Fruit fly (Drosophila melanogaster): ENCODE data around the gene CG43060.
"Not testable (repeated sequence)": the region's sequence is repeated elsewhere in the genome, so short reads cannot be mapped to it uniquely, and the experiment has no call there.

The CG43060 gene

dm6 chr3R:8049373-8049772 lies 8.3 kb downstream of the CG43060 start, which contains the start of gene CG43061:
TSS of gene CG43061 (plus strand) at chr3R:8049673.
- not testable (repeated sequence) for TF ChIP-seq cnc (optimal IDR thresholded peaks at IDR 0.05); CG14711 (tag; optimal IDR thresholded peaks at IDR 0.05); CG1620 (GFP tag; optimal IDR thresholded peaks at IDR 0.05)

dm6 chr3R:8058984-8059383 lies 18.0 kb downstream of the CG43060 start, which contains the start of gene mAChR-B:
TSS of gene mAChR-B (plus strand) at chr3R:8059284.
- TF ChIP-seq toe (GFP tag; optimal IDR thresholded peaks at IDR 0.05) (no peak), CG33017 (tag; optimal IDR thresholded peaks at IDR 0.05) (no peak), CG7045 (GFP tag; optimal IDR thresholded peaks at IDR 0.05) (no peak), pad (GFP tag; optimal IDR thresholded peaks at IDR 0.05) (no peak), tj (GFP tag; optimal IDR thresholded peaks at IDR 0.05) (no peak), cnc (optimal IDR thresholded peaks at IDR 0.05) (no peak), Crg-1 (GFP tag; optimal IDR thresholded peaks at IDR 0.05) (no peak), CG14711 (tag; optimal IDR thresholded peaks at IDR 0.05) (no peak), CG1620 (GFP tag; optimal IDR thresholded peaks at IDR 0.05) (no peak), CG11617 (GFP tag; optimal IDR thresholded peaks at IDR 0.05) (no peak), CG12768 (GFP tag; optimal IDR thresholded peaks at IDR 0.05) (no peak)

- TF ChIP-seq tj (GFP tag; optimal IDR thresholded peaks at IDR 0.05) (no peak), Crg-1 (GFP tag; optimal IDR thresholded peaks at IDR 0.05) (no peak), ovo (GFP tag; optimal IDR thresholded peaks at IDR 0.05) (no peak), Hr96 (GFP tag; optimal IDR thresholded peaks at IDR 0.05) (no peak), cnc (optimal IDR thresholded peaks at IDR 0.05) (no peak), CG33017 (tag; optimal IDR thresholded peaks at IDR 0.05) (no peak), bab1 (GFP tag; optimal IDR thresholded peaks at IDR 0.05) (no peak), CG7101 (tag; optimal IDR thresholded peaks at IDR 0.05) (no peak), CG11617 (GFP tag; optimal IDR thresholded peaks at IDR 0.05) (no peak)
Measured at dm6 chr3R:8072635-8073034, 31.6 kb downstream of the CG43060 start.

- no peak for TF ChIP-seq CG1620 (GFP tag; optimal IDR thresholded peaks at IDR 0.05)
- no peak for TF ChIP-seq ovo (GFP tag; optimal IDR thresholded peaks at IDR 0.05)
- TF ChIP-seq CG11617 (GFP tag; optimal IDR thresholded peaks at IDR 0.05): no peak
- no peak for TF ChIP-seq pad (GFP tag; optimal IDR thresholded peaks at IDR 0.05)
- TF ChIP-seq CG33017 (tag; optimal IDR thresholded peaks at IDR 0.05): no peak
- no peak for TF ChIP-seq Mnt (GFP tag; optimal IDR thresholded peaks at IDR 0.05)
- no peak for TF ChIP-seq CG14711 (tag; optimal IDR thresholded peaks at IDR 0.05)
- TF ChIP-seq CG5204 (GFP tag; optimal IDR thresholded peaks at IDR 0.05): no peak
- TF ChIP-seq CG7101 (tag; optimal IDR thresholded peaks at IDR 0.05): no peak
- TF ChIP-seq cnc (optimal IDR thresholded peaks at IDR 0.05): no peak
- no peak for TF ChIP-seq tj (GFP tag; optimal IDR thresholded peaks at IDR 0.05)
- no peak for TF ChIP-seq Hr96 (GFP tag; optimal IDR thresholded peaks at IDR 0.05)
- TF ChIP-seq cic (GFP tag; optimal IDR thresholded peaks at IDR 0.05): no peak
- no peak for TF ChIP-seq bab1 (GFP tag; optimal IDR thresholded peaks at IDR 0.05)
- no peak for TF ChIP-seq CG12768 (GFP tag; optimal IDR thresholded peaks at IDR 0.05)
- no peak for TF ChIP-seq Clk (GFP tag; optimal IDR thresholded peaks at IDR 0.05)
- no peak for TF ChIP-seq kay (GFP tag; ENCODE audit: borderline replicate concordance)
- no peak for TF ChIP-seq toe (GFP tag; optimal IDR thresholded peaks at IDR 0.05)
- no peak for TF ChIP-seq Crg-1 (GFP tag; optimal IDR thresholded peaks at IDR 0.05)
Measured at dm6 chr3R:8086952-8087351, 45.9 kb downstream of the CG43060 start, which contains the start of gene CG7910. TSS of gene CG7910 (plus strand) at chr3R:8087252.

dm6 chr3R:8093824-8094223 lies 52.8 kb downstream of the CG43060 start, which contains the start of gene CG7900:
TSS of gene CG7900 (plus strand) at chr3R:8094124.
- TF ChIP-seq CG11617 (GFP tag; optimal IDR thresholded peaks at IDR 0.05); cnc (optimal IDR thresholded peaks at IDR 0.05); Hr96 (GFP tag; optimal IDR thresholded peaks at IDR 0.05): not testable (repeated sequence)

dm6 chr3R:8105088-8105542 lies 64.1 kb downstream of the CG43060 start, which contains the start of gene puc:
TSS of gene puc (plus strand) at chr3R:8105332.
- no peak for TF ChIP-seq CG7045 (GFP tag; optimal IDR thresholded peaks at IDR 0.05)
- TF ChIP-seq Crg-1 (GFP tag; optimal IDR thresholded peaks at IDR 0.05): peak; percentile 27
- TF ChIP-seq CG7101 (tag; optimal IDR thresholded peaks at IDR 0.05): peak; percentile 60
- no peak for TF ChIP-seq Clk (GFP tag; optimal IDR thresholded peaks at IDR 0.05)
- peak; percentile 25 for TF ChIP-seq tj (GFP tag; optimal IDR thresholded peaks at IDR 0.05)
- peak; percentile 75 for TF ChIP-seq Mnt (GFP tag; optimal IDR thresholded peaks at IDR 0.05)
- TF ChIP-seq CG1620 (GFP tag; optimal IDR thresholded peaks at IDR 0.05): peak; percentile 63
- TF ChIP-seq CG12768 (GFP tag; optimal IDR thresholded peaks at IDR 0.05): peak; percentile 55
- peak; percentile 16 for TF ChIP-seq Hr96 (GFP tag; optimal IDR thresholded peaks at IDR 0.05)
- TF ChIP-seq pad (GFP tag; optimal IDR thresholded peaks at IDR 0.05): no peak
- TF ChIP-seq CG11617 (GFP tag; optimal IDR thresholded peaks at IDR 0.05): peak; percentile 33
- no peak for TF ChIP-seq CG14711 (tag; optimal IDR thresholded peaks at IDR 0.05)
- no peak for TF ChIP-seq cnc (optimal IDR thresholded peaks at IDR 0.05)
- TF ChIP-seq ovo (GFP tag; optimal IDR thresholded peaks at IDR 0.05): no peak
- TF ChIP-seq bab1 (GFP tag; optimal IDR thresholded peaks at IDR 0.05): peak; percentile 67
- TF ChIP-seq toe (GFP tag; optimal IDR thresholded peaks at IDR 0.05): peak; percentile 1
- peak; percentile 66 for TF ChIP-seq CG33017 (tag; optimal IDR thresholded peaks at IDR 0.05)
- peak; percentile 20 for TF ChIP-seq CG5204 (GFP tag; optimal IDR thresholded peaks at IDR 0.05)
- TF ChIP-seq kay (GFP tag; ENCODE audit: borderline replicate concordance): no peak
- peak; percentile 79 for TF ChIP-seq cic (GFP tag; optimal IDR thresholded peaks at IDR 0.05)
